Fruit fly (Drosophila melanogaster) whole organism, pupa: Measurements from ENCODE around the gene Sec3.

Experiments used
- CG10348 ChIP-seq: fragments of 200-800 bp; sonication (Bioruptor generic); IDR thresholded peaks from 2 replicates; pipeline ENCODE4 v1.3.6; 2022; ENCODE audit warnings: missing biosample characterization, missing genetic modification characterization
- CG12605 ChIP-seq: fragments of 200-800 bp; sonication (Bioruptor generic); IDR thresholded peaks from 2 replicates; pipeline ENCODE4 v1.3.6; 2022; ENCODE audit warnings: missing biosample characterization, missing genetic modification characterization
- CG13204 ChIP-seq: fragments of 200-800 bp; sonication (Bioruptor generic); optimal IDR thresholded peaks from 2 replicates; lab custom pipeline; 2018; ENCODE audit warnings: missing biosample characterization, mild to moderate bottlenecking, missing genetic modification characterization, moderate library complexity
- CG14655 ChIP-seq: fragments of 200-800 bp; sonication (Bioruptor generic); optimal IDR thresholded peaks from 3 replicates; lab custom pipeline; 2017; ENCODE audit warnings: mild to moderate bottlenecking, missing biosample characterization, missing genetic modification reagents, missing genetic modification characterization
- CG15710 ChIP-seq: fragments of 200-800 bp; sonication (Bioruptor generic); optimal IDR thresholded peaks from 2 replicates; lab custom pipeline; 2018; ENCODE audit warnings: missing biosample characterization, mild to moderate bottlenecking, missing genetic modification characterization, moderate library complexity
- CG17806 ChIP-seq: fragments of 200-800 bp; sonication (Bioruptor generic); optimal IDR thresholded peaks from 2 replicates; lab custom pipeline; 2018; ENCODE audit warnings: missing biosample characterization, mild to moderate bottlenecking, missing genetic modification characterization, moderate library complexity
- CG32121 ChIP-seq: fragments of 200-800 bp; sonication (Bioruptor generic); IDR thresholded peaks from 2 replicates; pipeline ENCODE4 v1.3.6; 2022; ENCODE audit warnings: missing biosample characterization, missing genetic modification characterization
- CG34367 ChIP-seq: fragments of 200-800 bp; sonication (Bioruptor generic); optimal IDR thresholded peaks from 2 replicates; lab custom pipeline; 2018; ENCODE audit warnings: missing biosample characterization, mild to moderate bottlenecking, missing genetic modification characterization
- CG4496 ChIP-seq: fragments of 200-800 bp; sonication (Bioruptor generic); IDR thresholded peaks from 3 replicates; pipeline ENCODE4 v1.3.6; 2022; ENCODE audit warnings: missing biosample characterization, missing genetic modification characterization
- CG8159 ChIP-seq: fragments of 200-800 bp; sonication (Bioruptor generic); optimal IDR thresholded peaks from 3 replicates; lab custom pipeline; 2018; ENCODE audit warnings: missing biosample characterization, mild to moderate bottlenecking, missing genetic modification characterization, moderate library complexity
- CG8301 ChIP-seq: fragments of 200-800 bp; sonication (Bioruptor generic); optimal IDR thresholded peaks from 2 replicates; lab custom pipeline; 2018; ENCODE audit warnings: missing biosample characterization, mild to moderate bottlenecking, missing genetic modification characterization
- CG9948 ChIP-seq: fragments of 200-800 bp; sonication (Bioruptor generic); optimal IDR thresholded peaks from 2 replicates; lab custom pipeline; 2018; ENCODE audit warnings: missing biosample characterization, mild to moderate bottlenecking, missing genetic modification characterization, moderate library complexity
- D1 ChIP-seq: fragments of 200-800 bp; sonication (Bioruptor generic); optimal IDR thresholded peaks from 2 replicates; lab custom pipeline; 2018; ENCODE audit warnings: missing biosample characterization, mild to moderate bottlenecking, missing genetic modification characterization, moderate library complexity
- EcR ChIP-seq: fragments of 200-800 bp; sonication (Bioruptor generic); optimal IDR thresholded peaks from 3 replicates; lab custom pipeline; 2019; ENCODE audit warnings: missing biosample characterization, missing genetic modification characterization, mild to moderate bottlenecking, moderate library complexity, missing genetic modification reagents
- Ets98B ChIP-seq: fragments of 200-800 bp; sonication (Bioruptor generic); IDR thresholded peaks from 2 replicates; pipeline ENCODE4 v1.3.6; 2022; ENCODE audit warnings: missing biosample characterization, missing genetic modification characterization
- Pif1A ChIP-seq: fragments of 200-800 bp; sonication (Bioruptor generic); optimal IDR thresholded peaks from 3 replicates; lab custom pipeline; 2016; ENCODE audit warnings: missing biosample characterization, missing genetic modification characterization
- Pif1B ChIP-seq: fragments of 200-800 bp; sonication (Bioruptor generic); optimal IDR thresholded peaks from 3 replicates; lab custom pipeline; 2016; ENCODE audit warnings: missing biosample characterization, missing genetic modification characterization
- Snoo ChIP-seq: fragments of 200-800 bp; sonication (Bioruptor generic); optimal IDR thresholded peaks from 3 replicates; lab custom pipeline; 2017; ENCODE audit warnings: missing biosample characterization, mild to moderate bottlenecking, missing genetic modification characterization, inconsistent platforms
- fd96Ca ChIP-seq: fragments of 200-800 bp; sonication (Bioruptor generic); IDR thresholded peaks from 3 replicates; pipeline ENCODE4 v1.3.6; 2022; ENCODE audit warnings: missing biosample characterization, missing genetic modification characterization
- gl ChIP-seq: fragments of 200-800 bp; sonication (Bioruptor generic); optimal IDR thresholded peaks from 2 replicates; lab custom pipeline; 2018; ENCODE audit warnings: missing biosample characterization, mild to moderate bottlenecking, missing genetic modification characterization
- rn ChIP-seq: fragments of 200-800 bp; sonication (Bioruptor generic); IDR thresholded peaks from 2 replicates; pipeline ENCODE4 v1.3.6; 2022; ENCODE audit warnings: missing biosample characterization, missing genetic modification characterization

Sec3 gene

DNA sequence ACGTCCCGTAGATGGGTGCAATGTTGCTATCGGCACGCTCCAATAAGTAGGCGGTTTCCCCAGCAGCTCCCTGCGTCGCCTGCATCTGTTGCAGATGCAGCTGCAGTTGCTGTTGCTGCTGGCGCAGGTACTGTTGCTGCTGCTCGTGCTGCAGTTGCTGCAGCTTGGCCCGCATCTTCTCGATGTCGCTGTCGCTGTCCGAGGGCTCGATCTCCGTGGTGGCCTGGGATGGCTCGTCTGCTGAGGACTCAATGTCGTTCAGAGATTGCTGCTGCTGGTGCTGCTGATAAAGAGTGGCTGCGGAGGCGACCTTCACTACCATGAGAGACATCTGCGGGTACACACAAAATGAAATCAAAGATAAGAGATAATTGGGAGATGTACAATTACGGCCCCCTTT lies 43.0 kb downstream of the Sec3 start:
- TF ChIP-seq rn (GFP tag; lab: Robert Waterston, UW) (no peak), Pif1A (no peak), Snoo (no peak), CG32121 (no peak), CG13204 (GFP tag; lab: Kevin White, UChicago) (no peak), CG12605 (GFP tag; lab: Robert Waterston, UW) (no peak), CG4496 (GFP tag; lab: Robert Waterston, UW) (no peak), CG17806 (no peak), D1 (no peak), EcR (GFP tag; lab: Kevin White, UChicago) (no peak), CG9948 (tag; lab: Kevin White, UChicago) (no peak), gl (no peak), CG8159 (tag; lab: Kevin White, UChicago) (no peak), CG8301 (tag; lab: Kevin White, UChicago) (no peak), CG10348 (GFP tag; lab: Robert Waterston, UW) (no peak), Ets98B (no peak), Pif1B (GFP tag; lab: Kevin White, UChicago) (no peak), CG34367 (tag; lab: Kevin White, UChicago) (no peak)

DNA sequence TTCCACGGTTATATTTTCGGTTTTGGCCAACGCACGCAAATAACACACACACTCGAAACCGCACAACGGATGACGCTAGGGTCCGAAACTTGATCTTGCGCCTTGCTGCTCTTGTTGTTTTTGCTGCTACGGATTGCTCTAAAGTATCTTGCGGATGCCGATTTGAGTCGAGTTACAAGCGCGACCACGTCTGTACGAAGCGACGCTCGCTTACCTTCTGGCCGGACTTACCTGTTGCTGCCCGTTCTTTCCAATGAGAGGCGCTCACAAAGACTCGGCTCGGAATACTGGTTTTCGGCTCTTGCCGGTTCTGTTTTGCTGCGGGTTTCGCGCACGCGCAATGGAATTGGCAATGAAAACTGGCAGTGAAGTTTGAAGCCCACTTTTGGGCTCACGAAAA lies 45.7 kb downstream of the Sec3 start, which contains the start of gene Cad74A:
Cad74A (minus strand) TSS at position 220 of the 400 bp plus-strand sequence.
- TF ChIP-seq CG34367 (tag; lab: Kevin White, UChicago) (no peak), EcR (GFP tag; lab: Kevin White, UChicago) (peak; percentile 38), CG8301 (tag; lab: Kevin White, UChicago) (no peak), CG9948 (tag; lab: Kevin White, UChicago) (no peak), Ets98B (peak; percentile 58; the same call in 1 of the 2 replicates), CG17806 (no peak), CG12605 (GFP tag; lab: Robert Waterston, UW) (no peak), fd96Ca (GFP tag; lab: Robert Waterston, UW) (no peak), gl (no peak), CG15710 (tag; lab: Kevin White, UChicago) (no peak), D1 (no peak), CG8159 (tag; lab: Kevin White, UChicago) (no peak), CG32121 (no peak), Pif1B (GFP tag; lab: Kevin White, UChicago) (peak; percentile 38), CG4496 (GFP tag; lab: Robert Waterston, UW) (peak; percentile 51; the same call in 2 of the 3 replicates), CG13204 (GFP tag; lab: Kevin White, UChicago) (peak; percentile 35), rn (GFP tag; lab: Robert Waterston, UW) (no peak), CG10348 (GFP tag; lab: Robert Waterston, UW) (no peak), Pif1A (no peak), Snoo (no peak), CG14655 (GFP tag; lab: Kevin White, UChicago) (no peak)

DNA sequence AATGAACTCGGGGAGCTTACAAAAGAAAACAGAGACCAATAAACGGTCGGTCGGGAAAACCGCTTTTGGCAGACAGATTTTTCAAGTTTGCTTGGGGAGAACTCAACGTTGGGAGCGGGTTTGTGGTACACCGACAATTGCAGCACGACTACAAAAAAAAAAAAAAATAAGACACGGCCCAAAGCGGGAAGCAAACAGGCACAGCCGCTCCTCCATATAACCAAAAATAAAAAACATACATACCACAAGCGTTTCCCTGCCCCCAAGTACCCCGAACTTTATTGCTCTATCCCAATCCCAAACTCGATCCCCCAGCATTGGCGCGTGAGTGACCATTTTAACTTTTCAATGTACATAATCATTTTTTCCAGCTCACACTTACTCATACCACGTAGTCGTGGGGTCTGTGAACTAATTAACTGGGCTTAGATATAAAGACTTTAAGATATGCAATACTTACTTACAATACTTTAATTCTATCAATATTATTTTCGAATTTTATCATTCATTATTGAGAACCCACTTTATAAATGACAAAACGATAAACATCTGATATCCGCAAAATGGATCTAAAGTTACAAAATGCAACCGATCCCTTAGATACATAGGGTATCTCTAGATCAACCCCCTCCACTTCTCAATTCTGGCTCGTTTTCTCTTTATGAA lies 49.9 kb downstream of the Sec3 start:
- TF ChIP-seq CG10348 (GFP tag; lab: Robert Waterston, UW), result no peak
- TF ChIP-seq EcR (GFP tag; lab: Kevin White, UChicago), result no peak
- TF ChIP-seq D1, result no peak
- no peak for TF ChIP-seq CG34367 (tag; lab: Kevin White, UChicago)
- no peak for TF ChIP-seq CG8159 (tag; lab: Kevin White, UChicago)
- peak; percentile 52 for TF ChIP-seq CG8301 (tag; lab: Kevin White, UChicago)
- TF ChIP-seq Pif1B (GFP tag; lab: Kevin White, UChicago), result no peak
- TF ChIP-seq Ets98B, result peak; percentile 53; the same call in 1 of the 2 replicates
- TF ChIP-seq CG13204 (GFP tag; lab: Kevin White, UChicago), result no peak
- TF ChIP-seq CG12605 (GFP tag; lab: Robert Waterston, UW), result no peak
- no peak for TF ChIP-seq Snoo
- peak; percentile 47; the same call in 1 of the 2 replicates for TF ChIP-seq CG32121
- no peak for TF ChIP-seq CG17806
- TF ChIP-seq gl, result no peak
- no peak for TF ChIP-seq rn (GFP tag; lab: Robert Waterston, UW)
- TF ChIP-seq CG15710 (tag; lab: Kevin White, UChicago), result no peak
- peak; percentile 67; the same call in 2 of the 3 replicates for TF ChIP-seq CG4496 (GFP tag; lab: Robert Waterston, UW)
- peak; percentile 46; the same call in 2 of the 3 replicates for TF ChIP-seq fd96Ca (GFP tag; lab: Robert Waterston, UW)
- no peak for TF ChIP-seq Pif1A
- TF ChIP-seq CG9948 (tag; lab: Kevin White, UChicago), result no peak
- TF ChIP-seq CG14655 (GFP tag; lab: Kevin White, UChicago), result peak; percentile 48
